Fruit fly (Drosophila melanogaster) whole organism, prepupa: ENCODE results near the gene CG2540.

Experiments used
- Blimp-1 ChIP-seq: fragments of 200-800 bp; sonication (Bioruptor generic); optimal IDR thresholded peaks from 3 replicates; lab custom pipeline; 2017; ENCODE audit warnings: missing biosample characterization, missing genetic modification characterization, mild to moderate bottlenecking, moderate library complexity, missing genetic modification reagents
- CG10631 ChIP-seq: fragments of 200-800 bp; sonication (Bioruptor generic); optimal IDR thresholded peaks from 2 replicates; lab custom pipeline; 2016; ENCODE audit warnings: missing biosample characterization, missing genetic modification characterization
- CG10669 ChIP-seq: fragments of 200-800 bp; sonication (Bioruptor generic); optimal IDR thresholded peaks from 3 replicates; lab custom pipeline; 2018; ENCODE audit warnings: missing biosample characterization, mild to moderate bottlenecking, missing genetic modification characterization, moderate library complexity
- CG11762 ChIP-seq: fragments of 200-800 bp; sonication (Bioruptor generic); optimal IDR thresholded peaks from 3 replicates; lab custom pipeline; 2016; ENCODE audit warnings: missing biosample characterization, missing genetic modification characterization; ENCODE audit not compliant: insufficient read depth
- CG11902 ChIP-seq: fragments of 200-800 bp; sonication (Bioruptor generic); optimal IDR thresholded peaks from 3 replicates; lab custom pipeline; 2016; ENCODE audit warnings: missing biosample characterization, missing genetic modification characterization
- CG1621 ChIP-seq: fragments of 200-800 bp; sonication (Bioruptor generic); optimal IDR thresholded peaks from 3 replicates; lab custom pipeline; 2018; ENCODE audit warnings: missing biosample characterization, mild to moderate bottlenecking, missing genetic modification characterization
- CG16779 ChIP-seq: fragments of 200-800 bp; sonication (Bioruptor generic); optimal IDR thresholded peaks from 3 replicates; lab custom pipeline; 2017; ENCODE audit warnings: missing biosample characterization, mild to moderate bottlenecking, missing genetic modification characterization
- CG3032 ChIP-seq: fragments of 200-800 bp; optimal IDR thresholded peaks from 2 replicates; lab custom pipeline; 2019; ENCODE audit warnings: missing biosample characterization, mild to moderate bottlenecking, missing genetic modification characterization, moderate library complexity
- CG3919 ChIP-seq: fragments of 200-800 bp; sonication (Bioruptor generic); optimal IDR thresholded peaks from 3 replicates; lab custom pipeline; 2016; ENCODE audit warnings: missing biosample characterization, missing genetic modification characterization
- CG4318 ChIP-seq: fragments of 200-800 bp; sonication (Bioruptor generic); optimal IDR thresholded peaks from 3 replicates; lab custom pipeline; 2017; ENCODE audit warnings: missing biosample characterization, mild to moderate bottlenecking, missing genetic modification characterization
- CG6163 ChIP-seq: fragments of 200-800 bp; sonication (Bioruptor generic); IDR thresholded peaks from 3 replicates; pipeline ENCODE4 v1.3.6; 2022; ENCODE audit warnings: missing biosample characterization, missing genetic modification characterization
- CG6276 ChIP-seq: fragments of 200-800 bp; sonication (Bioruptor generic); optimal IDR thresholded peaks from 2 replicates; lab custom pipeline; 2017; ENCODE audit warnings: missing biosample characterization, mild to moderate bottlenecking, missing genetic modification characterization
- CG6792 ChIP-seq: fragments of 200-800 bp; sonication (Bioruptor generic); optimal IDR thresholded peaks from 3 replicates; lab custom pipeline; 2016; ENCODE audit warnings: missing biosample characterization, missing genetic modification characterization
- CG6808 ChIP-seq: fragments of 200-800 bp; sonication (Bioruptor generic); optimal IDR thresholded peaks from 3 replicates; lab custom pipeline; 2017; ENCODE audit warnings: missing biosample characterization, missing genetic modification characterization, mild to moderate bottlenecking, moderate library complexity, missing genetic modification reagents
- CG6854 ChIP-seq: fragments of 200-800 bp; sonication (Bioruptor generic); optimal IDR thresholded peaks from 2 replicates; lab custom pipeline; 2017; ENCODE audit warnings: missing biosample characterization, mild to moderate bottlenecking, missing genetic modification characterization
- CG7368 ChIP-seq: fragments of 200-800 bp; sonication (Bioruptor generic); optimal IDR thresholded peaks from 3 replicates; lab custom pipeline; 2016; ENCODE audit warnings: missing biosample characterization, missing genetic modification characterization
- CG8119 ChIP-seq: fragments of 200-800 bp; sonication (Bioruptor generic); IDR thresholded peaks from 3 replicates; pipeline ENCODE4 v1.3.6; 2022; ENCODE audit warnings: missing biosample characterization, missing genetic modification characterization
- CG8632 ChIP-seq: fragments of 200-800 bp; sonication (Bioruptor generic); optimal IDR thresholded peaks from 3 replicates; lab custom pipeline; 2016; ENCODE audit warnings: missing biosample characterization, missing genetic modification characterization
- CG9139 ChIP-seq: fragments of 200-800 bp; sonication (Bioruptor generic); optimal IDR thresholded peaks from 3 replicates; lab custom pipeline; 2017; ENCODE audit warnings: missing biosample characterization, mild to moderate bottlenecking, missing genetic modification characterization
- Eip75B ChIP-seq: fragments of 200-800 bp; sonication (Bioruptor generic); optimal IDR thresholded peaks from 3 replicates; lab custom pipeline; 2016; ENCODE audit warnings: missing biosample characterization, missing genetic modification characterization
- Eip78C ChIP-seq: fragments of 200-800 bp; sonication (Bioruptor generic); peaks from one replicate; lab custom pipeline; 2016; ENCODE audit warnings: missing biosample characterization, missing genetic modification characterization
- Eip93F ChIP-seq: fragments of 200-800 bp; sonication (Bioruptor generic); optimal IDR thresholded peaks from 2 replicates; lab custom pipeline; 2016; ENCODE audit warnings: missing biosample characterization, mild to moderate bottlenecking, missing genetic modification characterization
- Ets96B ChIP-seq: fragments of 200-800 bp; optimal IDR thresholded peaks from 2 replicates; lab custom pipeline; 2019; ENCODE audit warnings: missing biosample characterization, mild to moderate bottlenecking, missing genetic modification characterization, moderate library complexity
- Gug ChIP-seq: fragments of 200-800 bp; sonication (Bioruptor generic); IDR thresholded peaks from 2 replicates; pipeline ENCODE4 v1.3.6; 2022; ENCODE audit warnings: missing biosample characterization, missing genetic modification characterization
- Hr38 ChIP-seq: sonication (Bioruptor generic); optimal IDR thresholded peaks from 2 replicates; lab custom pipeline; 2016; ENCODE audit warnings: missing biosample characterization, missing genetic modification characterization
- Hr39 ChIP-seq: fragments of 200-800 bp; sonication (Bioruptor generic); optimal IDR thresholded peaks from 2 replicates; lab custom pipeline; 2016; ENCODE audit warnings: missing biosample characterization, missing genetic modification characterization
- Lpt ChIP-seq: fragments of 200-800 bp; sonication (Bioruptor generic); optimal IDR thresholded peaks from 3 replicates; lab custom pipeline; 2016; ENCODE audit warnings: missing biosample characterization, missing genetic modification characterization
- Met ChIP-seq: fragments of 200-800 bp; sonication (Bioruptor generic); optimal IDR thresholded peaks from 3 replicates; lab custom pipeline; 2016; ENCODE audit warnings: missing biosample characterization, missing genetic modification characterization
- Smox ChIP-seq: fragments of 200-800 bp; sonication (Bioruptor generic); optimal IDR thresholded peaks from 3 replicates; lab custom pipeline; 2016; ENCODE audit warnings: missing biosample characterization, missing genetic modification characterization
- Sox102F ChIP-seq: fragments of 200-800 bp; sonication (Bioruptor generic); optimal IDR thresholded peaks from 2 replicates; lab custom pipeline; 2016; ENCODE audit warnings: missing biosample characterization, mild to moderate bottlenecking, missing genetic modification characterization
- Sox14 ChIP-seq: fragments of 200-800 bp; sonication (Bioruptor generic); optimal IDR thresholded peaks from 3 replicates; lab custom pipeline; 2016; ENCODE audit warnings: missing biosample characterization, missing genetic modification characterization
- achi ChIP-seq: fragments of 200-800 bp; sonication (Bioruptor generic); optimal IDR thresholded peaks from 3 replicates; lab custom pipeline; 2016; ENCODE audit warnings: missing biosample characterization, missing genetic modification characterization
- cyc ChIP-seq: fragments of 200-800 bp; sonication (Bioruptor generic); optimal IDR thresholded peaks from 3 replicates; lab custom pipeline; 2016; ENCODE audit warnings: missing biosample characterization, missing genetic modification characterization
- dsx ChIP-seq: fragments of 200-800 bp; optimal IDR thresholded peaks from 3 replicates; lab custom pipeline; 2019; ENCODE audit warnings: missing biosample characterization, mild to moderate bottlenecking, missing genetic modification characterization, moderate library complexity; ENCODE audit not compliant: poor library complexity, severe bottlenecking
- eg ChIP-seq: fragments of 200-800 bp; sonication (Bioruptor generic); IDR thresholded peaks from 3 replicates; pipeline ENCODE4 v1.3.6; 2022; ENCODE audit warnings: missing biosample characterization, missing genetic modification characterization
- fkh ChIP-seq: fragments of 200-800 bp; sonication (Bioruptor generic); optimal IDR thresholded peaks from 3 replicates; lab custom pipeline; 2017; ENCODE audit warnings: missing biosample characterization, mild to moderate bottlenecking, missing genetic modification characterization, moderate library complexity
- net ChIP-seq: fragments of 200-800 bp; sonication (Bioruptor generic); optimal IDR thresholded peaks from 3 replicates; lab custom pipeline; 2016; ENCODE audit warnings: missing biosample characterization, missing genetic modification characterization
- salr ChIP-seq, 2 experiments: fragments of 200-800 bp; sonication (Bioruptor generic); optimal IDR thresholded peaks; 3 replicates each; lab custom pipeline; 2016 to 2018; ENCODE audit warnings: missing biosample characterization in 2 of 2, missing genetic modification characterization in 2 of 2, mild to moderate bottlenecking in 1 of 2
- spab ChIP-seq: fragments of 200-800 bp; sonication (Bioruptor generic); optimal IDR thresholded peaks from 2 replicates; lab custom pipeline; 2017; ENCODE audit warnings: missing biosample characterization, mild to moderate bottlenecking, missing genetic modification characterization, missing genetic modification reagents
- ss ChIP-seq, 2 experiments: fragments of 200-800 bp; sonication (Bioruptor generic); optimal IDR thresholded peaks; 2 replicates in 1 of 2; 3 replicates in 1 of 2; lab custom pipeline; 2017 to 2018; ENCODE audit warnings: mild to moderate bottlenecking in 2 of 2, missing biosample characterization in 2 of 2, missing genetic modification characterization in 2 of 2, moderate library complexity in 1 of 2
- svp ChIP-seq: fragments of 200-800 bp; sonication (Bioruptor generic); peaks from one replicate; lab custom pipeline; 2016; ENCODE audit warnings: missing biosample characterization, missing genetic modification characterization
- vri ChIP-seq: fragments of 200-800 bp; sonication (Bioruptor generic); optimal IDR thresholded peaks from 3 replicates; lab custom pipeline; 2016; ENCODE audit warnings: missing biosample characterization, mild to moderate bottlenecking, missing genetic modification characterization

CG2540 gene

DNA sequence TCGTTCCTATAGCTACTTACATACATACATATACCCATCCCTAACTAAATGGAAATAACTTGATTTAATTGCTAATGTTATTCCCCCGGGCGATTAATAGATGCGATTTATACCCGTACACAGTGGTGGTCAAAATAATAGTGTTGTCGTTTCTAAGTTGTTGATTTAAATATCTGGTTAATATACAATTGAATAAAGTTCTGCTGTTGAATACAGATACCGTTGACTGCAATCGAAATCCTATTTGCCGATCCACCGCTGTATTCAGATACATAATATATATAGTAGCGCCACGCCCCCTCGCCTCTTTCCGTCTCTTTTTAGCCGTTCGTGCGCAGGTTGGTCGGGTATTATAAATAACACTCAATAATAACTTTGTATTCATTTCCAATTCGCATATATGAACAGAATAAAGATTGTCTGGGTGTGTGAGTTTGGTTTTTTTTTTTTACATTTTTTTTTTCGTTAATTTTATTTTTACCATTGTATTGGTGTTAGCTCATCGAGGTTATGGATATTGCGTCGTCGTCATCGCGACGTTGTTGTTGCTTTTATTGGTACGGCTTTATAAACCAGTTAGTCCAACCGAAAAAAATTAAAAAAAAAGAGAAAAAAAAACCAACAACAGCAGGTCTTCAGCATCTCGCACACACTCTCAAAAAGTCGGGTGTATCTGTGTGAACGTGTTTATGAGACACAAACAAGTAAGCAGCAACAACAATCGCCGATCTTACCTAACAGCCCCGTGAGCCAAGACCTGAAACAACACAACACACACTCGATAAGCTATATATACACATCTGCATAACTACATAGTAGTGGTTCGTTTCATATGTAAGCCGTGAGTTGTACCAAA, 42.9 kb downstream of the CG2540 start (continued):
- TF ChIP-seq CG6808 (peak; percentile 87), CG10669 (GFP tag; lab: Kevin White, UChicago) (peak; percentile 44), CG6854 (GFP tag; lab: Kevin White, UChicago) (peak; percentile 76), Gug (GFP tag; lab: Robert Waterston, UW) (0 out of 2 replicates have a peak, but pooled peaks have one; percentile 12), CG8632 (GFP tag; lab: Kevin White, UChicago) (peak; percentile 29), CG4318 (GFP tag; lab: Kevin White, UChicago) (no peak), fkh (GFP tag; lab: Kevin White, UChicago) (peak; percentile 43), CG6792 (no peak), Hr38 (GFP tag; lab: Kevin White, UChicago) (no peak), Eip93F (GFP tag; lab: Kevin White, UChicago) (peak; percentile 45), cyc (GFP tag; lab: Kevin White, UChicago) (no peak), CG10631 (peak; percentile 38), CG6276 (GFP tag; lab: Kevin White, UChicago) (peak; percentile 31), Met (peak; percentile 14), CG9139 (GFP tag; lab: Kevin White, UChicago) (peak; percentile 84)

DNA sequence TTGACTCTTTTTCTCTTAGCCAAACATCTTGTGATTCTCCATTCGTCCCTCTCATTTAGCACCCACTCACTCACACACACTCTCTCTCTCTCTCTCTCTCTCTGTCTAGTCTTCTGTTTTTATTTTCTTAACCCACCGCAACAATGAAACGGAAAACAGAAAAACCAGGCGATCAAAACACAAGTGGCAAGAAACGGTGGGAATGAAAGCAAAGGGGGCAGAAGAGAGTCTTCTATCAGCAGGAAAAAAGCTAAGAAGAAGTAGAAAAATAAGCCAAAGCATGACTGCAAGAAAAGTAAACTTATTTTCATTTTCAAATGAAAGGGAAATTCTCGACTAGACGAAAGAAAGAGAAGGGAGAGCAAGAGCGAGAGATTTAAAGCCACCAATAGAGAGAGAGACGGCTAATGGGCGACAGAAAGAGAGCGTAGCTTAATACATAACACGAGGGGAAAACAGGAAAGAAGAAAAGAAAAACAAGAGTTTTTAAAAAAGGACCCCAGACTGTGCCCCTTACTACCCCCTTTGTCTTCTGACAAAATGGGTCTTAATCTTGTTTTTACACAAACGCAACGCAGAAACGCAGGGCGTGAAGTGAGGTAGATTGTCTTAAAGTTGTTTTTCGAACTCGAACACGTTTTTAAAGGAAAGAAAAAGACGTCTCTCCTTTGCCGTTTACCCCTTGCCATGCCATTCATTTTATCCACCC, 44.3 kb downstream of the CG2540 start:
- peak; percentile 86 for TF ChIP-seq dsx
- no peak for TF ChIP-seq Hr38 (GFP tag; lab: Kevin White, UChicago)
- peak; percentile 64 for TF ChIP-seq CG6854 (GFP tag; lab: Kevin White, UChicago)
- no peak for TF ChIP-seq CG8632 (GFP tag; lab: Kevin White, UChicago)
- peak; percentile 20 for TF ChIP-seq CG10669 (GFP tag; lab: Kevin White, UChicago)
- peak in 1 of 2 experiments; percentile 24 for TF ChIP-seq salr (GFP tag; optimal IDR thresholded peaks at IDR 0.05; lab: Kevin White, UChicago)
- TF ChIP-seq CG3032 (tag; lab: Kevin White, UChicago), result peak; percentile 30
- TF ChIP-seq svp (GFP tag; lab: Kevin White, UChicago), result peak; percentile 44
- peak; percentile 83 for TF ChIP-seq CG9139 (GFP tag; lab: Kevin White, UChicago)
- TF ChIP-seq achi (GFP tag; lab: Kevin White, UChicago), result no peak
- TF ChIP-seq Blimp-1, result peak; percentile 67
- peak; percentile 4 for TF ChIP-seq CG10631
- TF ChIP-seq CG6808, result peak; percentile 77
- TF ChIP-seq CG1621 (tag; lab: Kevin White, UChicago), result peak; percentile 56
- TF ChIP-seq fkh (GFP tag; lab: Kevin White, UChicago), result peak; percentile 49
- peak; percentile 45 for TF ChIP-seq Lpt
- TF ChIP-seq CG3919 (GFP tag; lab: Kevin White, UChicago), result peak; percentile 10
- no peak for TF ChIP-seq Gug (GFP tag; lab: Robert Waterston, UW)
- peak; percentile 29 for TF ChIP-seq CG6276 (GFP tag; lab: Kevin White, UChicago)
- TF ChIP-seq CG7368 (GFP tag; lab: Kevin White, UChicago), result peak; percentile 22
- no peak for TF ChIP-seq Smox (GFP tag; lab: Kevin White, UChicago)
- TF ChIP-seq Hr39, result no peak
- TF ChIP-seq Ets96B (tag; lab: Kevin White, UChicago), result peak; percentile 64
- no peak for TF ChIP-seq CG11762
- TF ChIP-seq CG8119 (GFP tag; lab: Robert Waterston, UW), result peak; percentile 58; the same call in 2 of the 3 replicates
- peak; percentile 32 for TF ChIP-seq CG16779
- TF ChIP-seq Eip78C, result peak; percentile 80
- peak; percentile 21 for TF ChIP-seq Sox102F (GFP tag; lab: Kevin White, UChicago)
- TF ChIP-seq eg, result no peak
- TF ChIP-seq Sox14 (GFP tag; lab: Kevin White, UChicago), result peak; percentile 14
- peak; percentile 52 for TF ChIP-seq spab (GFP tag; lab: Kevin White, UChicago)
- no peak for TF ChIP-seq net (GFP tag; lab: Kevin White, UChicago)
- peak; percentile 90 for TF ChIP-seq vri
- peak; percentile 84 to 85 for TF ChIP-seq ss (GFP tag; optimal IDR thresholded peaks at IDR 0.05; lab: Kevin White, UChicago)
- peak; percentile 31 for TF ChIP-seq Met
- TF ChIP-seq CG11902 (GFP tag; lab: Kevin White, UChicago), result no peak
- TF ChIP-seq Eip93F (GFP tag; lab: Kevin White, UChicago), result no peak
- TF ChIP-seq CG6792, result no peak
- TF ChIP-seq CG6163 (GFP tag; lab: Robert Waterston, UW), result peak; percentile 71
- peak; percentile 55 for TF ChIP-seq Eip75B
